Fruit fly (Drosophila melanogaster): ENCODE results near the gene CG15715.

CG15715 gene

DNA sequence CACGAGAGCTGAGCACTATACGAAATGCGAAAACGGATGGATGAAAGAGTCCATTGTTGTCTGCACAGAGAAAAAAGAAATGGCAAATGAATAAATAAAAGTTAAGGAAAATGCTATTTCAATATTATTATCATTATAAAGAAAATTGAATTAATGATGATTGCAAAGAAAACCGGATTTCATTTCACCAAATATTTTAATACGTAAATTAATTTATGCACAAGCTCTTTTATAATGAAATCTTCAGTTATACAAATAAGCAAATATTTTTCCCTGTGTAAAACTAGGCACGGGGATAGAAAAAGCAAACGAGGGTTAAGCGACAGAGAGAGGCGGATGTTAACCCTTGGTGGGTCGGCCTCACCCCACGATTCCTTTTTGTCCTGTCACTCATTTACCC is 49.9 kb downstream of the CG15715 start (continued):
- TF ChIP-seq CG30020 (tag; optimal IDR thresholded peaks at IDR 0.05), result peak; percentile 29
- TF ChIP-seq Dfd (GFP tag; optimal IDR thresholded peaks at IDR 0.05), result no peak
- TF ChIP-seq CG12104 (GFP tag; optimal IDR thresholded peaks at IDR 0.05), result peak; percentile 9
- TF ChIP-seq ranshi (GFP tag; IDR thresholded peaks at IDR 0.05), result 0 out of 2 replicates have a peak, but pooled peaks have one; percentile 16
- no peak for TF ChIP-seq caup (GFP tag; optimal IDR thresholded peaks at IDR 0.05; ENCODE audit: severe bottlenecking)
- no peak for TF ChIP-seq her (GFP tag; optimal IDR thresholded peaks at IDR 0.05)
- TF ChIP-seq shn (GFP tag; optimal IDR thresholded peaks at IDR 0.05), result no peak
- no peak for TF ChIP-seq CG11085 (GFP tag; IDR thresholded peaks at IDR 0.05)
- TF ChIP-seq CG7357 (GFP tag; IDR thresholded peaks at IDR 0.05), result 0 out of 3 replicates have a peak, but pooled peaks have one; percentile 21
- TF ChIP-seq CG5245 (GFP tag; optimal IDR thresholded peaks at IDR 0.05), result peak; percentile 26
- TF ChIP-seq Fer2 (tag; optimal IDR thresholded peaks at IDR 0.05), result no peak
- no peak for TF ChIP-seq ken (GFP tag; IDR thresholded peaks at IDR 0.05)
- TF ChIP-seq danr (GFP tag; IDR thresholded peaks at IDR 0.05), result no peak
- peak; percentile 66 for TF ChIP-seq CG13424 (tag; optimal IDR thresholded peaks at IDR 0.05)
- peak; percentile 38 for TF ChIP-seq Nf-YB (GFP tag; optimal IDR thresholded peaks at IDR 0.05)
- TF ChIP-seq en (GFP tag; optimal IDR thresholded peaks at IDR 0.05), result no peak
- TF ChIP-seq dm (GFP tag; optimal IDR thresholded peaks at IDR 0.05), result no peak
- no peak for TF ChIP-seq Hey (tag; optimal IDR thresholded peaks at IDR 0.05)
- no peak for TF ChIP-seq Vsx1 (GFP tag; optimal IDR thresholded peaks at IDR 0.05)
- no peak for TF ChIP-seq CG10543 (GFP tag; optimal IDR thresholded peaks at IDR 0.05)
- TF ChIP-seq CG1832 (GFP tag; optimal IDR thresholded peaks at IDR 0.05), result no peak
- TF ChIP-seq cwo (GFP tag; optimal IDR thresholded peaks at IDR 0.05), result no peak
- 0 out of 2 replicates have a peak, but pooled peaks have one; percentile 20 for TF ChIP-seq CG14014 (GFP tag; IDR thresholded peaks at IDR 0.05)
- peak; percentile 51; the same call in 1 of the 2 replicates for TF ChIP-seq CG17328 (GFP tag; IDR thresholded peaks at IDR 0.05)
- peak; percentile 69 for TF ChIP-seq CG8388 (GFP tag; optimal IDR thresholded peaks at IDR 0.05)
- peak; percentile 83 for TF ChIP-seq CG8924 (tag; optimal IDR thresholded peaks at IDR 0.05)
- TF ChIP-seq PHDP (tag; optimal IDR thresholded peaks at IDR 0.05), result peak; percentile 53
- TF ChIP-seq CG3281 (GFP tag; optimal IDR thresholded peaks at IDR 0.05), result peak; percentile 4
- no peak for TF ChIP-seq zfh1 (GFP tag; IDR thresholded peaks at IDR 0.05)
- TF ChIP-seq bsh (GFP tag; optimal IDR thresholded peaks at IDR 0.05), result peak in 1 of 2 experiments; percentile 81
- no peak for TF ChIP-seq hkb (optimal IDR thresholded peaks at IDR 0.05)
- no peak for TF ChIP-seq hkb (GFP tag; IDR thresholded peaks at IDR 0.05)
- no peak for TF ChIP-seq CG15514 (GFP tag; optimal IDR thresholded peaks at IDR 0.05)
- TF ChIP-seq trh (GFP tag; optimal IDR thresholded peaks at IDR 0.05), result no peak
- TF ChIP-seq CG17829 (tag; optimal IDR thresholded peaks at IDR 0.05), result peak; percentile 86
- no peak for TF ChIP-seq crp (GFP tag; optimal IDR thresholded peaks at IDR 0.05)
- peak; percentile 52 for TF ChIP-seq CG30403 (GFP tag; optimal IDR thresholded peaks at IDR 0.05)
- TF ChIP-seq ind (GFP tag; optimal IDR thresholded peaks at IDR 0.05), result peak; percentile 21
- TF ChIP-seq onecut (GFP tag; IDR thresholded peaks at IDR 0.05), result no peak
- TF ChIP-seq CG2875 (GFP tag; optimal IDR thresholded peaks at IDR 0.05), result no peak
- TF ChIP-seq sima (GFP tag; optimal IDR thresholded peaks at IDR 0.05), result no peak
- peak; percentile 48 for TF ChIP-seq CG1233 (GFP tag; optimal IDR thresholded peaks at IDR 0.05)
- TF ChIP-seq fd3F (GFP tag; optimal IDR thresholded peaks at IDR 0.05), result no peak
- TF ChIP-seq CG8765 (GFP tag; IDR thresholded peaks at IDR 0.05), result peak; percentile 48; the same call in 1 of the 2 replicates
- TF ChIP-seq hb (GFP tag; IDR thresholded peaks at IDR 0.05; ENCODE audit: partially characterized antibody), result no peak
- peak; percentile 33 for TF ChIP-seq Deaf1 (tag; optimal IDR thresholded peaks at IDR 0.05)
- TF ChIP-seq Six4 (GFP tag; optimal IDR thresholded peaks at IDR 0.05), result peak; percentile 45
- TF ChIP-seq D (optimal IDR thresholded peaks at IDR 0.05), result no peak
- TF ChIP-seq D (GFP tag; optimal IDR thresholded peaks at IDR 0.05), result peak; percentile 70
- peak; percentile 85 for TF ChIP-seq CG10979 (tag; optimal IDR thresholded peaks at IDR 0.05)
- no peak for TF ChIP-seq psq (GFP tag; optimal IDR thresholded peaks at IDR 0.05)

All from whole organism, embryonic.